Worm (Caenorhabditis elegans) whole organism, late embryonic: ENCODE results near the gene F02C9.2.

Experiments
- F13H6.1 ChIP-seq: sonication (generic microtip); optimal IDR thresholded peaks from 2 replicates; lab custom pipeline; 2016; ENCODE audit warnings: missing genetic modification characterization, missing compliant biosample characterization
- ceh-48 ChIP-seq: sonication (generic microtip); optimal IDR thresholded peaks from 2 replicates; lab custom pipeline; 2016; ENCODE audit warnings: missing genetic modification characterization, inconsistent platforms, missing compliant biosample characterization
- elt-2 ChIP-seq: sonication (generic microtip); optimal IDR thresholded peaks from 2 replicates; lab custom pipeline; 2016; ENCODE audit warnings: missing genetic modification reagents, missing genetic modification characterization, missing compliant biosample characterization
- ets-4 ChIP-seq: sonication (generic microtip); optimal IDR thresholded peaks from 2 replicates; lab custom pipeline; 2016; ENCODE audit warnings: missing genetic modification characterization, missing compliant biosample characterization
- fkh-10 ChIP-seq: fragments of 150-350 bp; optimal IDR thresholded peaks from 2 replicates; lab custom pipeline; 2014; ENCODE audit warnings: missing biosample characterization, missing genetic modification reagents, missing genetic modification characterization
- nhr-11 ChIP-seq: fragments of 150-350 bp; optimal IDR thresholded peaks from 2 replicates; lab custom pipeline; 2014; ENCODE audit warnings: missing biosample characterization, missing genetic modification characterization
- pag-3 ChIP-seq: sonication (generic microtip); optimal IDR thresholded peaks from 2 replicates; lab custom pipeline; 2016; ENCODE audit warnings: missing compliant biosample characterization, missing genetic modification characterization, borderline replicate concordance
- pha-4 ChIP-seq: fragments of 150-350 bp; optimal IDR thresholded peaks from 2 replicates; lab custom pipeline; 2018; ENCODE audit warnings: missing biosample characterization, missing genetic modification reagents, missing genetic modification characterization
- ref-2 ChIP-seq: sonication (generic microtip); optimal IDR thresholded peaks from 2 replicates; lab custom pipeline; 2016; ENCODE audit warnings: missing genetic modification characterization, missing compliant biosample characterization
- sox-2 ChIP-seq: fragments of 200-800 bp; sonication (Bioruptor generic); IDR thresholded peaks from 2 replicates; pipeline ENCODE4 v1.3.6; 2022; ENCODE audit warnings: missing genetic modification reagents, missing genetic modification characterization, missing compliant biosample characterization

DNA sequence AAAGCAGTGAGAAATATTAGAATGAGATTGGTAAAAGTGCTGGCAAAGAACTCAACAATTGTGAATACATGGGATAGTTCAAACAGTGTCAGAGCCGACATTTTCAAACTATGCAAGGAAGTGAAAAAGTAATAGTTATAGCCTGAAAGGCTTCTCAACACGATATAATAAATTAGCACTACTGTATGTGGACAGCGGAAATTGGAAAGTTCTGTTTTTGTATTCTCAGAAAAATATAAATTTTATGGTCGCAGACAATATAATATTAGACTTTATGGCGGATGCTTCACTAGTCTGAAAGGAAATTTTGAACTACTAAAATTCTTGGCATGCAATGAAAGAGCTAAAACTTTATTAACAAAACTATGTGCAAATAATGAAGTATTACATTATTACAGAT, 27.7 kb upstream of the F02C9.2 start, which contains the start of gene str-69:
- no peak for TF ChIP-seq ceh-48
- TF ChIP-seq ref-2: no peak
- no peak for TF ChIP-seq fkh-10
- TF ChIP-seq ets-4 (tag; lab: Kevin White, UChicago): no peak
- no peak for TF ChIP-seq pag-3 (tag; lab: Kevin White, UChicago)
- TF ChIP-seq F13H6.1 (tag; lab: Kevin White, UChicago): no peak
- no peak for TF ChIP-seq pha-4
- no peak for TF ChIP-seq elt-2 (tag; lab: Kevin White, UChicago)
- no peak for TF ChIP-seq sox-2 (GFP tag; lab: Robert Waterston, UW)
- no peak for TF ChIP-seq nhr-11 (tag; lab: Kevin White, UChicago)
